Worm (Caenorhabditis elegans) whole organism, midembryonic: ENCODE results near the gene C33D3.5.

Experiments
- flt-1 ChIP-seq: fragments of 200-800 bp; sonication (Bioruptor generic); IDR thresholded peaks from 2 replicates; pipeline ENCODE4 v1.3.6; 2022; ENCODE audit warnings: missing genetic modification characterization, missing compliant biosample characterization
- med-1 ChIP-seq: sonication (generic microtip); optimal IDR thresholded peaks from 2 replicates; lab custom pipeline; 2017; ENCODE audit warnings: missing genetic modification characterization, mild to moderate bottlenecking, missing compliant biosample characterization, antibody characterized with exemption, missing genetic modification reagents; ENCODE audit not compliant: insufficient read depth
- ref-1 ChIP-seq: fragments of 200-800 bp; sonication (Bioruptor generic); conservative IDR thresholded peaks from 2 replicates; pipeline ENCODE4 v1.3.6; 2022; ENCODE audit warnings: missing genetic modification reagents, missing genetic modification characterization, missing compliant biosample characterization
- ztf-29 ChIP-seq: fragments of 200-800 bp; sonication (Bioruptor generic); IDR thresholded peaks from 2 replicates; pipeline ENCODE4 v1.3.6; 2022; ENCODE audit warnings: missing genetic modification reagents, missing genetic modification characterization, missing compliant biosample characterization

- TF ChIP-seq ref-1 (no peak), med-1 (GFP tag; lab: Kevin White, UChicago) (no peak), flt-1 (no peak), ztf-29 (GFP tag; lab: Robert Waterston, UW) (no peak)
Measured at ce11 chrX:10482272-10482671, 8.9 kb upstream of the C33D3.5 start.
